Worm (Caenorhabditis elegans) whole organism, L2 larva: ENCODE data around the gene fut-5.

Experiments used
- C34F6.9 ChIP-seq: fragments of 150-350 bp; optimal IDR thresholded peaks from 2 replicates; lab custom pipeline; 2014; ENCODE audit warnings: missing biosample characterization, missing genetic modification characterization
- F13H6.1 ChIP-seq: sonication (generic microtip); optimal IDR thresholded peaks from 2 replicates; lab custom pipeline; 2016; ENCODE audit warnings: missing genetic modification characterization, missing compliant biosample characterization
- R02D3.7 ChIP-seq: fragments of 150-350 bp; optimal IDR thresholded peaks from 2 replicates; lab custom pipeline; 2014; ENCODE audit warnings: missing biosample characterization, missing genetic modification characterization
- alr-1 ChIP-seq: fragments of 150-350 bp; optimal IDR thresholded peaks from 2 replicates; lab custom pipeline; 2014; ENCODE audit warnings: missing biosample characterization, missing genetic modification characterization
- aly-2 ChIP-seq: fragments of 150-350 bp; optimal IDR thresholded peaks from 2 replicates; lab custom pipeline; 2014; ENCODE audit warnings: missing biosample characterization, missing genetic modification characterization
- ama-1 ChIP-seq: fragments of 150-350 bp; optimal IDR thresholded peaks from 2 replicates; lab custom pipeline; 2018; ENCODE audit warnings: inconsistent platforms
- ceh-16 ChIP-seq: fragments of 150-350 bp; optimal IDR thresholded peaks from 2 replicates; lab custom pipeline; 2014; ENCODE audit warnings: missing biosample characterization, missing genetic modification characterization
- crh-2 ChIP-seq: sonication (generic microtip); optimal IDR thresholded peaks from 2 replicates; lab custom pipeline; 2017; ENCODE audit warnings: missing biosample characterization, missing genetic modification characterization
- egl-27 ChIP-seq: sonication (generic microtip); optimal IDR thresholded peaks from 3 replicates; lab custom pipeline; 2017; ENCODE audit warnings: missing biosample characterization, missing genetic modification reagents, missing genetic modification characterization
- elt-1 ChIP-seq: fragments of 150-350 bp; optimal IDR thresholded peaks from 2 replicates; lab custom pipeline; 2014; ENCODE audit warnings: missing biosample characterization, missing genetic modification characterization
- fos-1 ChIP-seq: fragments of 150-350 bp; optimal IDR thresholded peaks from 2 replicates; lab custom pipeline; 2014; ENCODE audit warnings: missing biosample characterization, missing genetic modification characterization
- gmeb-1 ChIP-seq: fragments of 150-350 bp; optimal IDR thresholded peaks from 2 replicates; lab custom pipeline; 2014; ENCODE audit warnings: missing biosample characterization, missing genetic modification characterization
- lin-11 ChIP-seq: fragments of 150-350 bp; sonication (generic microtip); optimal IDR thresholded peaks from 2 replicates; lab custom pipeline; 2014; ENCODE audit warnings: missing biosample characterization, missing genetic modification characterization, inconsistent platforms, mixed read lengths
- lin-13 ChIP-seq: fragments of 150-350 bp; optimal IDR thresholded peaks from 2 replicates; lab custom pipeline; 2014; ENCODE audit warnings: missing biosample characterization, missing genetic modification reagents, missing genetic modification characterization
- lin-39 ChIP-seq: fragments of 150-350 bp; optimal IDR thresholded peaks from 2 replicates; lab custom pipeline; 2014; ENCODE audit warnings: missing biosample characterization, missing genetic modification reagents, missing genetic modification characterization
- lsy-2 ChIP-seq, 2 experiments: fragments of 150-350 bp in 1 of 2; sonication (generic microtip) in 1 of 2; optimal IDR thresholded peaks; 2 replicates each; lab custom pipeline; 2014 to 2017; ENCODE audit warnings: missing biosample characterization in 2 of 2, missing genetic modification characterization in 2 of 2
- mab-5 ChIP-seq: fragments of 150-350 bp; optimal IDR thresholded peaks from 2 replicates; lab custom pipeline; 2014; ENCODE audit warnings: missing biosample characterization, missing genetic modification characterization
- nhr-10 ChIP-seq: sonication (generic microtip); optimal IDR thresholded peaks from 2 replicates; lab custom pipeline; 2017; ENCODE audit warnings: missing biosample characterization, missing genetic modification characterization
- nhr-12 ChIP-seq: fragments of 150-350 bp; optimal IDR thresholded peaks from 2 replicates; lab custom pipeline; 2014; ENCODE audit warnings: missing biosample characterization, missing genetic modification characterization
- nhr-129 ChIP-seq: fragments of 150-350 bp; optimal IDR thresholded peaks from 2 replicates; lab custom pipeline; 2014; ENCODE audit warnings: missing biosample characterization, missing genetic modification characterization
- nhr-21 ChIP-seq: fragments of 150-350 bp; optimal IDR thresholded peaks from 2 replicates; lab custom pipeline; 2014; ENCODE audit warnings: missing biosample characterization, missing genetic modification characterization
- nhr-23 ChIP-seq: fragments of 150-350 bp; optimal IDR thresholded peaks from 2 replicates; lab custom pipeline; 2014; ENCODE audit warnings: missing biosample characterization, missing genetic modification reagents, missing genetic modification characterization
- nhr-237 ChIP-seq: fragments of 150-350 bp; optimal IDR thresholded peaks from 2 replicates; lab custom pipeline; 2014; ENCODE audit warnings: missing biosample characterization, missing genetic modification characterization
- nhr-25 ChIP-seq: fragments of 150-350 bp; sonication (generic microtip); optimal IDR thresholded peaks from 3 replicates; lab custom pipeline; 2014; ENCODE audit warnings: missing biosample characterization, missing genetic modification characterization
- nhr-6 ChIP-seq: fragments of 150-350 bp; optimal IDR thresholded peaks from 2 replicates; lab custom pipeline; 2014; ENCODE audit warnings: missing biosample characterization, missing genetic modification characterization
- nhr-77 ChIP-seq: fragments of 150-350 bp; optimal IDR thresholded peaks from 2 replicates; lab custom pipeline; 2014; ENCODE audit warnings: missing biosample characterization, missing genetic modification characterization
- peb-1 ChIP-seq: fragments of 150-350 bp; optimal IDR thresholded peaks from 2 replicates; lab custom pipeline; 2014; ENCODE audit warnings: missing biosample characterization, missing genetic modification characterization
- sem-4 ChIP-seq: fragments of 150-350 bp; optimal IDR thresholded peaks from 2 replicates; lab custom pipeline; 2014; ENCODE audit warnings: missing biosample characterization, missing genetic modification reagents, missing genetic modification characterization
- sma-3 ChIP-seq: sonication (generic microtip); optimal IDR thresholded peaks from 2 replicates; lab custom pipeline; 2016; ENCODE audit warnings: missing genetic modification reagents, missing genetic modification characterization, missing compliant biosample characterization
- sma-9 ChIP-seq, 2 experiments: fragments of 150-350 bp in 1 of 2; sonication (generic microtip) in 1 of 2; optimal IDR thresholded peaks; 2 replicates each; lab custom pipeline; 2014 to 2016; ENCODE audit warnings: missing genetic modification characterization in 2 of 2, mild to moderate bottlenecking in 1 of 2, missing biosample characterization in 1 of 2, missing compliant biosample characterization in 1 of 2, missing genetic modification reagents in 1 of 2, moderate library complexity in 1 of 2
- unc-55 ChIP-seq: fragments of 150-350 bp; sonication (generic microtip); optimal IDR thresholded peaks from 3 replicates; lab custom pipeline; 2014; ENCODE audit warnings: missing biosample characterization, missing genetic modification reagents, missing genetic modification characterization
- unc-62 ChIP-seq: fragments of 150-350 bp; optimal IDR thresholded peaks from 2 replicates; lab custom pipeline; 2014; ENCODE audit warnings: missing biosample characterization, missing genetic modification reagents, missing genetic modification characterization
- zag-1 ChIP-seq: fragments of 150-350 bp; optimal IDR thresholded peaks from 2 replicates; lab custom pipeline; 2014; ENCODE audit warnings: missing biosample characterization, missing genetic modification characterization
- ztf-1 ChIP-seq: fragments of 200-800 bp; sonication (Bioruptor generic); conservative IDR thresholded peaks from 2 replicates; pipeline ENCODE4 v1.3.6; 2022; ENCODE audit warnings: missing genetic modification characterization, missing compliant biosample characterization
- ztf-11 ChIP-seq: sonication (generic microtip); optimal IDR thresholded peaks from 2 replicates; lab custom pipeline; 2017; ENCODE audit warnings: missing biosample characterization, missing genetic modification characterization

Gene fut-5

DNA sequence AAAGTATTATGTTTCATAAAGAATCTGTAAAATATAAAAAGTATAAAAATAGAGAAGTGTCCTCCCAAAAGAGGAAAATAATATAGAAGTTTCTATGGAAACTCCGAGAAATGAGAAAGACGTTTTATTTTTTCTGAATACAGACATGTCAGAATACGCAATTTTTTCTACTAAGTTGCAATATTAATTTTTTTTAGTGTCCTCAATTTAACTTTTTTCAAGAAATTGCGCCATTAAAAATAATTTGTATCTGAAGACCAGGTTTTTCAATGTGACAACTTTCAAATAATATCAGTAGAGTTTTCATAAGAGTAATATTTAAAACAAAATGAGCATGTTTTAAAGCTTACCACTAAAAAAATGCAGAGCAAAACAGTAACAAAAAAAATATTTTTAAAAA is at the start of gene fut-5:
TSS of gene fut-5 (minus strand) at position 101 of the 400 bp plus-strand sequence.
- no peak for TF ChIP-seq nhr-77
- TF ChIP-seq mab-5 (tag; lab: Kevin White, UChicago) = no peak
- no peak for TF ChIP-seq lin-11 (tag; lab: Kevin White, UChicago)
- no peak for TF ChIP-seq ztf-11
- TF ChIP-seq alr-1 (tag; lab: Kevin White, UChicago) = no peak
- no peak for TF ChIP-seq peb-1 (tag; lab: Kevin White, UChicago)
- TF ChIP-seq nhr-21 (tag; lab: Kevin White, UChicago) = no peak
- TF ChIP-seq elt-1 (tag; lab: Kevin White, UChicago) = no peak
- TF ChIP-seq nhr-12 (tag; lab: Kevin White, UChicago) = no peak
- TF ChIP-seq fos-1 (tag; lab: Kevin White, UChicago) = no peak
- no peak for TF ChIP-seq zag-1 (tag; lab: Kevin White, UChicago)
- no peak for TF ChIP-seq nhr-23 (tag; lab: Kevin White, UChicago)
- TF ChIP-seq, all 48 proteins: peak for 0

DNA sequence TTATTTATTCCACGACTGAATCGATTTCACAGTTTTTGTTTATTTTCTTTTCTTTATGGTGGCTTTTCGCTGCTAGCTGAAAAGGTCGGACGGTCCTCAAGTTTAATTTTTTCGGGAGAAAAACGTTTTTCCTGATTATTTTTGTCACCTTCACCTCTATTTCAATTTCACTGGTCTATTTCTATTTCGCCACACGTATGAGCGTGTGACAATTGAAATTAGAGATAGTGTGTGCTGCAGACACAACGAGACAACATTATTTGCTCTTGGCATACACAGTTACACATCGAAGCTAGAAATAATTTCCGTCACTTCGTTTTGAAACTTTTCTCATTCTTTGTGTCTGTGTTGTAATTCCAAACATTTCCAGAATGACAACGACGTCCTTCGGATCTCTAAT is 48.2 kb upstream of the fut-5 start, which contains the start of gene F41C3.8:
TSS of gene F41C3.8 (plus strand) at position 371 of the 400 bp plus-strand sequence.
- no peak for TF ChIP-seq lin-39 (tag; lab: Kevin White, UChicago)
- TF ChIP-seq fos-1 (tag; lab: Kevin White, UChicago) = peak; percentile 66
- peak; percentile 15 for TF ChIP-seq crh-2
- TF ChIP-seq ceh-16 (tag; lab: Kevin White, UChicago) = no peak
- peak; percentile 29 for TF ChIP-seq F13H6.1 (tag; lab: Kevin White, UChicago)
- no peak for TF ChIP-seq nhr-77
- TF ChIP-seq nhr-6 (tag; lab: Kevin White, UChicago) = no peak
- TF ChIP-seq nhr-129 = peak; percentile 17

DNA sequence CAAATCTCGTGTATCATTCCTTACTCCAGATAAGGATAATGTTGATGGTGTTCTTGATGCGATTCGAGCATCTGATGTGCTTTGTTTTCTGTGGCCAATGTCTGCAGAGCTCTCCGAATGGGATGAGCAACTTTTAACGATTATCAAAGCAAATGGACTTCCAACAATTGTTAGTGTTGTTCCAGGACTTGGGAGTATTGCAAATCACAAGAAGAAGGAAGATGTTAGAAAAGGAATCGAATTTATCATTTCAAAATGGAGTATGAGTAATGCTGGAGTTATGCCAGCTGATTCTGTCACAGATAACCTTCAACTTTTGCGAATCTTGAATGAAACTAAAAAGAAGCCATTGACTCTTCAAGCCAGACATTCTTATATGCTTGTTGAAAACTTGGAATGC is 43.3 kb upstream of the fut-5 start:
- no peak for TF ChIP-seq aly-2
- TF ChIP-seq nhr-25 (tag; lab: Kevin White, UChicago) = no peak
- no peak for TF ChIP-seq R02D3.7 (tag; lab: Kevin White, UChicago)
- TF ChIP-seq lin-13 (GFP tag; lab: Kevin White, UChicago) = no peak
- no peak for TF ChIP-seq sem-4 (tag; lab: Kevin White, UChicago)
- TF ChIP-seq lin-39 (tag; lab: Kevin White, UChicago) = no peak
- no peak for TF ChIP-seq gmeb-1 (tag; lab: Kevin White, UChicago)
- TF ChIP-seq unc-62 (GFP tag; lab: Kevin White, UChicago) = no peak
- no peak for TF ChIP-seq ztf-1 (GFP tag; lab: Robert Waterston, UW)
- TF ChIP-seq alr-1 (tag; lab: Kevin White, UChicago) = no peak

DNA sequence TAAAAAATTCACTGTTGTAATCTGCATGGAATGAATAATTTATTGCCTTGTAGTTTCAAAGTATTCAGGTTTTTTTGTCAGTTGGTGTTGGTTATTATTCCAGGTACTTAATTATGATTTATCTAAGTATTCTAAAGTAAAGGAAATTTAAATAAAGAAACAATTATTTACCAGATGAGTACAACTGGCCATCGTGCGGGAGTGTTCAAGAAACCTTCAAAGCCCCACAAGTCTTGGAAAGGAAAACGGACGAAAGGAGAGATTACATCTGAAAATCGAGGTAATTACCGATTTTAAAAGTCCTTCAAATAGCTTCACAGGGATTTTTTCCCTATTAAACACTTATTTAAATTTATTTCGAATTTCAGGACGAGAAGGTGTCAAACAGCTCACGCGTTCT is 42.6 kb upstream of the fut-5 start, which contains the start of gene tag-151:
TSS of gene tag-151 (plus strand) at position 158 of the 400 bp plus-strand sequence.
- TF ChIP-seq nhr-25 (tag; lab: Kevin White, UChicago) (peak; percentile 3), nhr-23 (tag; lab: Kevin White, UChicago) (no peak), R02D3.7 (tag; lab: Kevin White, UChicago) (no peak), lsy-2 (tag; optimal IDR thresholded peaks at IDR 0.05; lab: Kevin White, UChicago) (peak in 1 of 2 experiments; percentile 8)

DNA sequence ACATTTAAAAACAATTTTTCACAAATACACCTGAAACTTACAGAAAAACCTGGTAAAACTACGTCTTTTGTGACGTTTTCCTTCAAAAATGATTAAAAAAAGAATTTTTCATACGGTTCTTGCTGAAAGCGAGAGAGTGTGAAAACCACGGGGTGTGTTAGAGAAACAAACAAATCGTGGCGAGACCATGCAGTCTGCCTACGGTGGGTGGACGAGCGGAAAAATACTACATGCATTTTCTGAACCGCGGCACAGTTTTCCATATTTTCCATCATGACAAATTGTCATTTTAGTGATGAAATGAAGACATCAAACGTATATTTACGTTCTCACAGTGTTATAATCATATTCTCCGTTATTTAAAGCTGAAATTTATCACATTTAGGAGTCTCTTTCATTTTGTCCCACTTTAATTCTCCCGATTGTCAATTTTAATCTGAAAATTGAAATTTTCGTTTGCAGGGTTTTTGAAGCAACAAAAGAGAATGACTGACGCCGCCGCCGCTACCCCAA is 38.9 kb upstream of the fut-5 start, which contains the start of the genes F10G7.9 and tsn-1:
TSS of gene F10G7.9 (minus strand) at position 127 of the 513 bp plus-strand sequence.
TSS of gene tsn-1 (plus strand) at position 463 of the 513 bp plus-strand sequence.
- TF ChIP-seq sma-9 (GFP tag; optimal IDR thresholded peaks at IDR 0.05; lab: Kevin White, UChicago) = peak; percentile 22
- TF ChIP-seq sma-9 (tag; optimal IDR thresholded peaks at IDR 0.05; lab: Kevin White, UChicago) = no peak
- TF ChIP-seq nhr-21 (tag; lab: Kevin White, UChicago) = peak; percentile 7
- peak; percentile 67 for TF ChIP-seq unc-55 (GFP tag; lab: Kevin White, UChicago)
- peak; percentile 69 for TF ChIP-seq gmeb-1 (tag; lab: Kevin White, UChicago)
- TF ChIP-seq nhr-10 (tag; lab: Kevin White, UChicago) = no peak
- TF ChIP-seq C34F6.9 (tag; lab: Kevin White, UChicago) = peak; percentile 82
- peak; percentile 86 to 97 for TF ChIP-seq lsy-2 (tag; optimal IDR thresholded peaks at IDR 0.05; lab: Kevin White, UChicago)
- TF ChIP-seq sma-3 (GFP tag; lab: Kevin White, UChicago) = peak; percentile 47
- peak; percentile 23 for TF ChIP-seq egl-27
- no peak for TF ChIP-seq aly-2
- TF ChIP-seq nhr-237 (tag; lab: Kevin White, UChicago) = no peak
- peak; percentile 29 for TF ChIP-seq nhr-129
- peak; percentile 25 for TF ChIP-seq ama-1 (lab: Kevin White, UChicago)
- TF ChIP-seq ztf-1 (GFP tag; lab: Robert Waterston, UW) = no peak
- TF ChIP-seq nhr-25 (tag; lab: Kevin White, UChicago) = peak; percentile 41
- peak; percentile 69 for TF ChIP-seq fos-1 (tag; lab: Kevin White, UChicago)
- TF ChIP-seq lin-11 (tag; lab: Kevin White, UChicago) = peak; percentile 45
- TF ChIP-seq F13H6.1 (tag; lab: Kevin White, UChicago) = peak; percentile 35
- TF ChIP-seq crh-2 = peak; percentile 52
